Fruit fly (Drosophila melanogaster): Measurements from ENCODE around the gene norpA.
A peak's percentile ranks its signal among the peaks of the same experiment; 100 is the strongest.

norpA gene

DNA sequence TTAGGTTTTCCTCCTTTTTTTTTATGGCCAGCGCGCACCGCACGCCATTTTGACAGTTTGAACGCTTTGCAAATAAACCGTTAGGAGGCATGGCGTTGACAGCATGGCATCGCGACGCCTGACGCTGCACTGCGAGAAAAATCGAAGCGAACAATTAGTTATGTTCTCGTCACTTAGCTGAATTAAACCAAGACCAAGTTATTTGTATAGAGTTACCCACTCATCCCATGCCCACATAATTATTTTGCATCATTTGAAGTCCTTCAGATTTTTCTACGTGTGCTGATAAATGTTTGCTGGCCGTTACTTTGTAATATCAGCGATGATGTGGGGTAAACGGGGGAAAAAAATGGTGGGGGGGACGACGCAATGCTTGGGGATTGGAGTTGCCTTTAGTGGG is 7.4 kb downstream of the norpA start (continued):
- TF ChIP-seq dac (GFP tag; optimal IDR thresholded peaks at IDR 0.05) (no peak), net (GFP tag; optimal IDR thresholded peaks at IDR 0.05) (no peak), Lpt (GFP tag; optimal IDR thresholded peaks at IDR 0.05) (no peak), ss (GFP tag; optimal IDR thresholded peaks at IDR 0.05) (no peak), CG15336 (GFP tag; IDR thresholded peaks at IDR 0.05) (0 out of 2 replicates have a peak, but pooled peaks have one; percentile 41), fd59A (GFP tag; optimal IDR thresholded peaks at IDR 0.05) (no peak), CG31627 (GFP tag; optimal IDR thresholded peaks at IDR 0.05) (no peak)

DNA sequence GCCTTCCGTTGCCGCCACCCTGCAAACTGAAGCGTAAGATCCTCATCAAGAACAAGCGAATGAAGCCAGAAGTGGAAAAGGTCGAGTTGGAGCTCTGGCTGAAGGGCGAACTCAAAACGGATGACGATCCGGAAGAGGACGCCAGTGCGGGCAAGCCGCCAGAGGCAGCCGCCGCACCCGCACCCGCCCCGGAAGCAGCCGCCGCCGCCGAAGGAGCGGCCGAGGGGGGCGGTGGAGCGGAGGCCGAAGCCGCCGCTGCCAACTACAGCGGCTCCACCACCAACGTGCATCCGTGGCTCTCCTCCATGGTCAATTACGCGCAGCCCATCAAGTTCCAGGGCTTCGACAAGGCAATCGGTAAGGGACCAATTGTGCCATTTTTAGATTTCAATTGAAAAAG is 36.1 kb downstream of the norpA start:
- TF ChIP-seq CG6808 (GFP tag; optimal IDR thresholded peaks at IDR 0.05), result no peak
- no peak for TF ChIP-seq Sox15 (GFP tag; optimal IDR thresholded peaks at IDR 0.05)
- no peak for TF ChIP-seq CG8632 (GFP tag; optimal IDR thresholded peaks at IDR 0.05)
- TF ChIP-seq fkh (GFP tag; optimal IDR thresholded peaks at IDR 0.05), result no peak
- TF ChIP-seq CG32006 (GFP tag; optimal IDR thresholded peaks at IDR 0.05), result no peak
- no peak for TF ChIP-seq fd59A (GFP tag; optimal IDR thresholded peaks at IDR 0.05)
- no peak for TF ChIP-seq CG15336 (GFP tag; IDR thresholded peaks at IDR 0.05)
- TF ChIP-seq esn (GFP tag; optimal IDR thresholded peaks at IDR 0.05), result no peak
- no peak for TF ChIP-seq Eip93F (GFP tag; optimal IDR thresholded peaks at IDR 0.05)
- TF ChIP-seq CG3032 (tag; optimal IDR thresholded peaks at IDR 0.05), result no peak
- TF ChIP-seq CG1621 (tag; optimal IDR thresholded peaks at IDR 0.05), result no peak
- no peak for TF ChIP-seq CG7368 (GFP tag; optimal IDR thresholded peaks at IDR 0.05)
- no peak for TF ChIP-seq OdsH (GFP tag; optimal IDR thresholded peaks at IDR 0.05)
- no peak for TF ChIP-seq achi (GFP tag; optimal IDR thresholded peaks at IDR 0.05)
- TF ChIP-seq CG10669 (GFP tag; optimal IDR thresholded peaks at IDR 0.05), result no peak
- no peak for TF ChIP-seq Eip78C (GFP tag)

DNA sequence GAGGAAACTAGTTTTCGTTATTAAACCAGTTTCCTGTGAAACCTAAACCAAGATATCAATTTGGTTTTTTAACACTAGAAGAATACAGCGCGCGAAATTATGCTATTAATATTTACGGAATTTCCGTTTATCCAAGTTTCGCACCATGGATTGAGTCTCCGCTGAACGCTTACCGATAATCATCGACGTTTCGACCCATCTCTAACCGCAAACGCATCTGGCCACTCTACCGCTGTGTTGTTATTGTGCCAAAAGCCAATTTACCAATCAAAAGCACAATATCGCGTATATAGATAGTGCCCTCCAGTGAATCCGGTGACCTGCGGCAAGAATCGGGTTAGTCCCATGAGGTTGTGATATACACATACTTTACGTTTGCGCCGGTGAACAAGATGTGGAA is 43.8 kb downstream of the norpA start, which contains the start of gene CG3626:
CG3626 (plus strand) TSS at position 222 of the 400 bp plus-strand sequence.
- TF ChIP-seq CG6854 (GFP tag; optimal IDR thresholded peaks at IDR 0.05), result no peak
- no peak for TF ChIP-seq fd85E (GFP tag; optimal IDR thresholded peaks at IDR 0.05)
- peak; percentile 11 for TF ChIP-seq topi (GFP tag; optimal IDR thresholded peaks at IDR 0.05)
- peak; percentile 6 for TF ChIP-seq cyc (GFP tag; optimal IDR thresholded peaks at IDR 0.05)
- TF ChIP-seq Hr39 (GFP tag; optimal IDR thresholded peaks at IDR 0.05), result no peak
- no peak for TF ChIP-seq Blimp-1 (GFP tag; optimal IDR thresholded peaks at IDR 0.05)
- TF ChIP-seq Smox (GFP tag; optimal IDR thresholded peaks at IDR 0.05), result no peak
- TF ChIP-seq Sox102F (GFP tag; optimal IDR thresholded peaks at IDR 0.05), result no peak
- TF ChIP-seq lz (GFP tag; optimal IDR thresholded peaks at IDR 0.05), result no peak
- no peak for TF ChIP-seq CG6808 (GFP tag; optimal IDR thresholded peaks at IDR 0.05)
- TF ChIP-seq CG31627 (GFP tag; optimal IDR thresholded peaks at IDR 0.05), result peak; percentile 5
- TF ChIP-seq svp (GFP tag), result peak; percentile 88
- TF ChIP-seq CG8319 (GFP tag; optimal IDR thresholded peaks at IDR 0.05), result no peak
- peak; percentile 47 for TF ChIP-seq Eip78C (GFP tag)
- no peak for TF ChIP-seq Ets21C (GFP tag; optimal IDR thresholded peaks at IDR 0.05)
- no peak for TF ChIP-seq CG10631 (GFP tag; optimal IDR thresholded peaks at IDR 0.05)
- TF ChIP-seq dac (GFP tag; optimal IDR thresholded peaks at IDR 0.05), result no peak
- TF ChIP-seq CG3032 (tag; optimal IDR thresholded peaks at IDR 0.05), result no peak
- TF ChIP-seq Hr4 (GFP tag; optimal IDR thresholded peaks at IDR 0.05), result no peak
- TF ChIP-seq acj6 (GFP tag; optimal IDR thresholded peaks at IDR 0.05), result no peak

DNA sequence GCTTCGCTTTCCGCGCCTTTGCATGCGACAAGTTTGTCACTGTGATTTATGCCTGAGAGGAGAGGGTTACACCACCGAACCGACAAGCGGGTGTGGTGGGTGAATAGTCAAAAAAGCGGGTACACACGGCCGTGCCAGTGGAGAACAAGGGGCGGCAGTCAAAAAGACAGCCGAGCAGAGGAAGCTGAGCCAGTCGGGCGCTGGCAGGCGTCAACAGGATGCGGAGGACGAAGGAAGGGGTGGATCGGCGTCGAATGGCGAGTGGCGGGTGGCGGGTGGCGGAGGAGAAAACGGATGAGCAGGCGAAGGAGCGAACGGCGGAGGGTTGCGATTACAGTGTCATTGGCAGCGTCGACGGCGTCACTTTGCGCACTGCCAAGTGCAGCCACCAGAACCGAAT is 53.1 kb downstream of the norpA start:
- TF ChIP-seq Gug (GFP tag; IDR thresholded peaks at IDR 0.05), result no peak
- TF ChIP-seq Eip78C (GFP tag), result peak; percentile 17

Measured in whole organism, prepupa.